Worm (Caenorhabditis elegans): ENCODE measurements around the gene msp-31.

ce11 chrII:4946775-4947174, 30.4 kb upstream of the msp-31 start:
- TF ChIP-seq unc-39 (tag; optimal IDR thresholded peaks at IDR 0.05) (no peak), elt-3 (tag; optimal IDR thresholded peaks at IDR 0.05) (no peak), ztf-11 (tag; optimal IDR thresholded peaks at IDR 0.05) (no peak), lsy-2 (tag; optimal IDR thresholded peaks at IDR 0.05) (no peak), nhr-237 (tag; optimal IDR thresholded peaks at IDR 0.05) (no peak), elt-1 (tag; optimal IDR thresholded peaks at IDR 0.05; ENCODE audit: borderline replicate concordance, insufficient read depth) (no peak), nhr-12 (tag; optimal IDR thresholded peaks at IDR 0.05) (no peak), nhr-28 (tag; optimal IDR thresholded peaks at IDR 0.05) (no peak), nhr-76 (tag; optimal IDR thresholded peaks at IDR 0.05) (no peak), mep-1 (tag; optimal IDR thresholded peaks at IDR 0.05) (no peak), unc-120 (tag; optimal IDR thresholded peaks at IDR 0.05; ENCODE audit: poor library complexity, severe bottlenecking) (peak; percentile 17), mab-5 (tag; optimal IDR thresholded peaks at IDR 0.05) (no peak), unc-62 (GFP tag; optimal IDR thresholded peaks at IDR 0.05) (no peak)

Data from whole organism, mixed stage, embryonic.